Fruit fly (Drosophila melanogaster): ENCODE results near the gene Cht7.
A peak's percentile ranks its signal among the peaks of the same experiment; 100 is the strongest.

Gene Cht7

DNA sequence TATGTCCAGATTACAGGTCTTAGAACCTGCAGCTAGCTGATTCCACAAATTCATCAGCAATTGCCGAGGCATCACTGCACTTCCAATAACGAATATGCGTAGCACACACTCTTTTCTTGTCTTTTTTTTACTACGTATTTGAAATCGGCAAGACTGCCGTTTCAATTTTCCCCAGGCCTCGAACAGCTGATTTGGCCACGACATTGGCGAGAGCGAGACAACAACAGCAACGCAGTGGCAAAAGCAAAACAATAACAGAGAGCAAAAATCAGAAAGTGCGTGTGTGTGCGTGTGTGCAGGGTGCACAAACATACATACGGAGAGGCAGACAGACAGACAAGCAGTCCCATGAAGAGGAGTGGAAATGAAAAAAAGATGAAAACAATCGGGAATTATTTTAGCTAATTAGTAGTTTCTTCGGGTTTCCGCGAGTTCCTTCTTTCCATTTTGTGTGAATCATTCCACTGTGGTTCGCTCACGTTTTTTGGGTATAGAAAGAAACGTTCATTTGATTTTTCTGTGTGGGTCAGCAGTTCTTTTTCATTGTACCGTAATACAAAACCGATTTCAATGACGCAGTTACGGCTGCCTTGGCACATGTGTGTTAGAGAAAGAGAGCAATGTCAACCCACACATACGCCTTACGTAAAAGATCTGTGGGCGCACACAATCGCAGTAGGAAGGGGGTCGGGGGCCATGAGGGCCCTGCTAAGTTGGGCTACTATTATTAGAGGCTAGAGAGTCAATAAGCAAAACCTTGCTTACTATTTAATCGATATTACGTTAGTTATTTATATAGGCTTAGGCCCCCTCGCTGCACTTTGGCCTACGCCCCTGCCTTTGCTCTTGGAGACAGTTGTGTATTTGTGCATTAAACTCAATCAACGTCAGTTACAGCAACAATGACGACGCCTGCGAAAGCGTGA is 46.4 kb downstream of the Cht7 start (continued):
- peak; percentile 96 for TF ChIP-seq CG10462 (GFP tag; optimal IDR thresholded peaks at IDR 0.05)
- TF ChIP-seq CG14050 (GFP tag; IDR thresholded peaks at IDR 0.05): peak; percentile 99
- peak; percentile 99 for TF ChIP-seq CG7372 (GFP tag; IDR thresholded peaks at IDR 0.05)
- peak; percentile 97 for TF ChIP-seq sim (GFP tag; IDR thresholded peaks at IDR 0.05)
- peak; percentile 99 for TF ChIP-seq sob (GFP tag; IDR thresholded peaks at IDR 0.05)
- no peak for TF ChIP-seq usp (GFP tag; optimal IDR thresholded peaks at IDR 0.05)
- TF ChIP-seq D19B (GFP tag; optimal IDR thresholded peaks at IDR 0.05): peak; percentile 93
- TF ChIP-seq Jarid2 (GFP tag; optimal IDR thresholded peaks at IDR 0.05): peak; percentile 87
- TF ChIP-seq CG1832 (GFP tag; optimal IDR thresholded peaks at IDR 0.05): peak; percentile 58
- peak; percentile 96 for TF ChIP-seq CrebB (tag; optimal IDR thresholded peaks at IDR 0.05)
- TF ChIP-seq NFAT (GFP tag; IDR thresholded peaks at IDR 0.05): peak; percentile 99
- peak; percentile 99 for TF ChIP-seq CG10366 (GFP tag; IDR thresholded peaks at IDR 0.05)
- TF ChIP-seq CG7928 (GFP tag; optimal IDR thresholded peaks at IDR 0.05): peak; percentile 81
- TF ChIP-seq CG10209 (GFP tag; optimal IDR thresholded peaks at IDR 0.05): peak; percentile 99
- TF ChIP-seq jumu (GFP tag; optimal IDR thresholded peaks at IDR 0.05): peak; percentile 99
- TF ChIP-seq Max (GFP tag; optimal IDR thresholded peaks at IDR 0.05): peak; percentile 96
- TF ChIP-seq CG15601 (tag; optimal IDR thresholded peaks at IDR 0.05): peak; percentile 91
- TF ChIP-seq CkIIα-i1 (GFP tag; IDR thresholded peaks at IDR 0.05): peak; percentile 98
- TF ChIP-seq CG8281 (tag; optimal IDR thresholded peaks at IDR 0.05): peak; percentile 90
- peak; percentile 89 for TF ChIP-seq cg (GFP tag; optimal IDR thresholded peaks at IDR 0.05)
- TF ChIP-seq Asciz (GFP tag; optimal IDR thresholded peaks at IDR 0.05): peak; percentile 97
- TF ChIP-seq exex (tag; optimal IDR thresholded peaks at IDR 0.05): peak; percentile 85
- TF ChIP-seq ap (GFP tag; IDR thresholded peaks at IDR 0.05): peak; percentile 99
- peak; percentile 99 for TF ChIP-seq lbe (GFP tag; optimal IDR thresholded peaks at IDR 0.05)
- TF ChIP-seq Hmx (GFP tag; optimal IDR thresholded peaks at IDR 0.05): peak; percentile 96
- peak; percentile 99 for TF ChIP-seq B-H1 (GFP tag; IDR thresholded peaks at IDR 0.05)
- TF ChIP-seq corto (GFP tag; optimal IDR thresholded peaks at IDR 0.05): peak; percentile 99
- TF ChIP-seq CG8290 (GFP tag; optimal IDR thresholded peaks at IDR 0.05): peak; percentile 94
- TF ChIP-seq CG8290 (tag; optimal IDR thresholded peaks at IDR 0.05): peak; percentile 86 to 100
- TF ChIP-seq CG12155 (GFP tag; optimal IDR thresholded peaks at IDR 0.05): peak; percentile 98
- peak; percentile 81 for TF ChIP-seq Nf-YC (tag; optimal IDR thresholded peaks at IDR 0.05)
- TF ChIP-seq Hand (GFP tag; optimal IDR thresholded peaks at IDR 0.05): peak; percentile 95
- TF ChIP-seq Dip3 (GFP tag; optimal IDR thresholded peaks at IDR 0.05): peak; percentile 99
- peak; percentile 97 for TF ChIP-seq CG2875 (GFP tag; optimal IDR thresholded peaks at IDR 0.05)
- TF ChIP-seq ranshi (GFP tag; IDR thresholded peaks at IDR 0.05): peak; percentile 100
- peak; percentile 91 for TF ChIP-seq CG31365 (tag; optimal IDR thresholded peaks at IDR 0.05)
- TF ChIP-seq ATbp (GFP tag; optimal IDR thresholded peaks at IDR 0.05): peak; percentile 99
- TF ChIP-seq CG10654 (GFP tag; optimal IDR thresholded peaks at IDR 0.05): peak; percentile 98
- TF ChIP-seq Sin3A (optimal IDR thresholded peaks at IDR 0.05): no peak
- peak; percentile 99 for TF ChIP-seq CG11093 (GFP tag; IDR thresholded peaks at IDR 0.05)
- peak; percentile 99 for TF ChIP-seq CG2120 (GFP tag; optimal IDR thresholded peaks at IDR 0.05)
- TF ChIP-seq CG4707 (GFP tag; optimal IDR thresholded peaks at IDR 0.05): peak; percentile 92
- peak; percentile 98 for TF ChIP-seq CG11695 (GFP tag; IDR thresholded peaks at IDR 0.05)
- TF ChIP-seq CG4424 (GFP tag; optimal IDR thresholded peaks at IDR 0.05): peak; percentile 98
- peak; percentile 82 for TF ChIP-seq CG33557 (GFP tag; optimal IDR thresholded peaks at IDR 0.05)
- peak; percentile 99 for TF ChIP-seq CG13624 (GFP tag; optimal IDR thresholded peaks at IDR 0.05)
- TF ChIP-seq gce (GFP tag; IDR thresholded peaks at IDR 0.05): peak; percentile 99
- TF ChIP-seq CG10274 (GFP tag; optimal IDR thresholded peaks at IDR 0.05): peak; percentile 95
- peak; percentile 99 for TF ChIP-seq CHES-1-like (GFP tag; optimal IDR thresholded peaks at IDR 0.05)

All from whole organism, embryonic.